Worm (Caenorhabditis elegans): ENCODE measurements around the gene ltd-1.
A peak's percentile ranks its signal among the peaks of the same experiment; 100 is the strongest.

Gene ltd-1

DNA sequence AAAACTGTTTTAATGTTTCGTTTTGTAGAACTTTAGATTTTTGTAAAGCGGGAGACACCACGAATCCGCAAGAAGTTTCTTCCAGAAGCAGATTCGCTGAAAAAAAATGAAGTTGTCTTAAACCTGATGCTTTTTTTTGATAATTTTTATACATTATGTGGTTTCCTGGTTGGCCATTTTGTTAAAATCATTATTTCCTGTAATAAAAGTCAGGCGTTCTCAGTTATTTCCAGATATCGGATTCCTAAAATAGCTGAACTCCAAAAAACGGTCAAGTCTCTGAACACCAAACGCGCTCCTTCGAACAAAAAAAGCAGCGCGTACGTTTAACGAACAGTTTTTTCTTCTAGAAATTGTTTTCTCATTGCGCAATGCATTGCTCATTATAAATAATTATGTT lies 44.8 kb upstream of the ltd-1 start (continued):
- TF ChIP-seq unc-62 (GFP tag; optimal IDR thresholded peaks at IDR 0.05) (no peak), zip-4 (GFP tag; optimal IDR thresholded peaks at IDR 0.05) (no peak), ces-1 (GFP tag; optimal IDR thresholded peaks at IDR 0.05) (no peak), snpc-4 (tag; optimal IDR thresholded peaks at IDR 0.05) (no peak), pqm-1 (tag; optimal IDR thresholded peaks at IDR 0.05) (no peak), fkh-4 (tag; optimal IDR thresholded peaks at IDR 0.05; ENCODE audit: borderline replicate concordance) (no peak), unc-86 (tag; optimal IDR thresholded peaks at IDR 0.05) (no peak), Y116A8C.19 (tag; optimal IDR thresholded peaks at IDR 0.05; ENCODE audit: borderline replicate concordance) (no peak), vab-15 (tag; optimal IDR thresholded peaks at IDR 0.05) (no peak), nhr-90 (tag; optimal IDR thresholded peaks at IDR 0.05; ENCODE audit: poor library complexity) (no peak), lin-14 (GFP tag; optimal IDR thresholded peaks at IDR 0.05) (peak; percentile 46), elt-3 (tag; optimal IDR thresholded peaks at IDR 0.05) (no peak), efl-1 (optimal IDR thresholded peaks at IDR 0.05) (peak; percentile 65 to 73), efl-1 (GFP tag; optimal IDR thresholded peaks at IDR 0.05 in 1 of 2) (peak; percentile 65 to 97), ztf-4 (tag; optimal IDR thresholded peaks at IDR 0.05) (no peak), sup-37 (GFP tag; optimal IDR thresholded peaks at IDR 0.05) (no peak), aha-1 (tag; optimal IDR thresholded peaks at IDR 0.05) (no peak), lin-39 (tag; optimal IDR thresholded peaks at IDR 0.05) (no peak), ets-5 (GFP tag; IDR thresholded peaks at IDR 0.05) (no peak), mab-9 (GFP tag; IDR thresholded peaks at IDR 0.05) (no peak), blmp-1 (tag; optimal IDR thresholded peaks at IDR 0.05) (no peak), F16B12.6 (tag; optimal IDR thresholded peaks at IDR 0.05) (peak; percentile 24), mef-2 (tag; optimal IDR thresholded peaks at IDR 0.05) (no peak), xbp-1 (tag; optimal IDR thresholded peaks at IDR 0.05) (peak; percentile 1), alr-1 (tag; optimal IDR thresholded peaks at IDR 0.05; ENCODE audit: borderline replicate concordance) (no peak), ceh-90 (tag; optimal IDR thresholded peaks at IDR 0.05) (no peak), lin-15B (tag; optimal IDR thresholded peaks at IDR 0.05) (no peak), zag-1 (tag; optimal IDR thresholded peaks at IDR 0.05) (no peak), nhr-11 (tag; optimal IDR thresholded peaks at IDR 0.05) (no peak), hlh-4 (tag; optimal IDR thresholded peaks at IDR 0.05) (no peak), snu-23 (GFP tag; optimal IDR thresholded peaks at IDR 0.05) (peak; percentile 42)

ce11 chrII:8136818-8137217 lies 44.3 kb upstream of the ltd-1 start, which contains the start of gene ctns-1:
ctns-1 (minus strand) TSS chrII:8136918.
- TF ChIP-seq snu-23 (GFP tag; optimal IDR thresholded peaks at IDR 0.05) (no peak), efl-1 (optimal IDR thresholded peaks at IDR 0.05) (no peak), efl-1 (GFP tag; optimal IDR thresholded peaks at IDR 0.05 in 1 of 2) (peak in 1 of 2 experiments; percentile 11)

DNA sequence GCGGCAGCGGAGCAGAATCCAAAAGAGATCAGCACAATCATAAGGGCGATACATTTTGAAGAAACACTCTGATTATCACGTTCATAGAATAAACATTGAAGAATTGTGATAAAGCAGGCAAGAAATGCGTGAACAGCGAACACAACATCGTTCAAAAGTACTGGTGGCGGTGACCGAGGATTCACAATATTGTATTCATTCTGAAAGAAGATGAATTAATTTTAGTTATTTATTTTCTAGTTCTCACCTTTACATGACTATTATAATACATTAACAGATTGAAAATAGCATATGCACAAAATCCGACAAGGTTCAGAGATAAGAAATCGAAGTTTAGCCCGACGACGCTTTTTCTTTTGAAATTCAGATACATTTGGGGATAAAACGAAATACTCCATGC lies 43.4 kb upstream of the ltd-1 start:
- TF ChIP-seq hpl-2 (GFP tag; optimal IDR thresholded peaks at IDR 0.05) (no peak), nhr-20 (tag; optimal IDR thresholded peaks at IDR 0.05) (no peak), elt-2 (tag; optimal IDR thresholded peaks at IDR 0.05) (no peak), C34B4.2 (tag; optimal IDR thresholded peaks at IDR 0.05) (no peak), rnt-1 (tag; optimal IDR thresholded peaks at IDR 0.05) (no peak), nhr-76 (tag; optimal IDR thresholded peaks at IDR 0.05) (no peak), xbp-1 (tag; optimal IDR thresholded peaks at IDR 0.05) (no peak), isw-1 (GFP tag; IDR thresholded peaks at IDR 0.05) (no peak), nhr-47 (tag; optimal IDR thresholded peaks at IDR 0.05) (no peak)

DNA sequence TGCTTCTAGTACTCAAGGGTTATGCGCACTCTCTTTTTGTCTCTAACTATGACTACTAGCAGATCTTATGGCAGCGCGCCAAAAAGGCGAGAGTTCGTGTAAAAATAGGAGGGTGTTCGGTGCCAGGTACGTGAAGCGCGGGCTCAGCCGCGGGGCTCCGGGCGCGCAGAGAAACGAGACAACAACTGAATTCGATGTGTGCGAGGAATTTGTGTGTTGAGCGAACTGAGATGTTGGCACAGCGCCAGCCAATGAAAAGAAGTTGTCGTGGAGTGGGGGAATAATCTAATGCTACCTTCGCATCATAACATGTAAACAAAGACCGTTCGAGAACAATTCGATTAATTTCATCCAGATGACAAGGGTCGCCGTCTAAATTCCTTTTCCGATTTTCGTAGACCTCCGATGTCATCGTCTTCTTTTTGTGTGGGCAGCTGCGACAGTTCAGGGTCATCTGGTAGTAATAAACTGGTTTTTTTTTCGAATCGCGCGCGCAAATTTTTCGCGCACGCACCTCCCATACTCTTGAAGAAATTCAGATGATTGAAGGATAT lies 38.9 kb upstream of the ltd-1 start:
- TF ChIP-seq sptf-1 (tag; optimal IDR thresholded peaks at IDR 0.05) = no peak
- peak; percentile 73 for TF ChIP-seq snu-23 (GFP tag; optimal IDR thresholded peaks at IDR 0.05)
- TF ChIP-seq nhr-237 (tag; optimal IDR thresholded peaks at IDR 0.05) = no peak
- TF ChIP-seq lir-3 (tag; optimal IDR thresholded peaks at IDR 0.05; ENCODE audit: poor library complexity) = no peak
- TF ChIP-seq Y116A8C.19 (tag; optimal IDR thresholded peaks at IDR 0.05; ENCODE audit: borderline replicate concordance) = no peak
- no peak for TF ChIP-seq sup-37 (GFP tag; optimal IDR thresholded peaks at IDR 0.05)
- peak; percentile 2 for TF ChIP-seq skn-1 (tag; optimal IDR thresholded peaks at IDR 0.05)
- peak; percentile 41 for TF ChIP-seq nhr-90 (tag; optimal IDR thresholded peaks at IDR 0.05; ENCODE audit: poor library complexity)
- no peak for TF ChIP-seq aly-2 (tag; optimal IDR thresholded peaks at IDR 0.05)
- no peak for TF ChIP-seq nhr-12 (tag; optimal IDR thresholded peaks at IDR 0.05)
- TF ChIP-seq rnt-1 (tag; optimal IDR thresholded peaks at IDR 0.05) = no peak
- no peak for TF ChIP-seq mab-9 (GFP tag; IDR thresholded peaks at IDR 0.05)
- no peak for TF ChIP-seq ceh-90 (tag; optimal IDR thresholded peaks at IDR 0.05)
- TF ChIP-seq lin-14 (GFP tag; optimal IDR thresholded peaks at IDR 0.05) = peak; percentile 87
- peak; percentile 97 for TF ChIP-seq nhr-85 (tag)
- peak in 1 of 3 experiments; percentile 53 for TF ChIP-seq ceh-82 (tag; optimal IDR thresholded peaks at IDR 0.05)
- no peak for TF ChIP-seq ceh-88 (GFP tag; IDR thresholded peaks at IDR 0.05)
- TF ChIP-seq unc-130 (tag; optimal IDR thresholded peaks at IDR 0.05) = peak; percentile 68

Measured in whole organism, L1 larva.